Worm (Caenorhabditis elegans): ENCODE measurements around the gene nhr-43.

ce11 chrIV:11878249-11878648 is 21.1 kb upstream of the nhr-43 start, which contains the start of gene cutl-27:
- TF ChIP-seq W03F9.2 (tag; optimal IDR thresholded peaks at IDR 0.05): no peak
- TF ChIP-seq dao-5 (tag; optimal IDR thresholded peaks at IDR 0.05): no peak
- TF ChIP-seq him-1 (tag; optimal IDR thresholded peaks at IDR 0.05): no peak

Data from whole organism, L4/young adult.